Worm (Caenorhabditis elegans): Measurements from ENCODE around the gene trpp-6.

DNA sequence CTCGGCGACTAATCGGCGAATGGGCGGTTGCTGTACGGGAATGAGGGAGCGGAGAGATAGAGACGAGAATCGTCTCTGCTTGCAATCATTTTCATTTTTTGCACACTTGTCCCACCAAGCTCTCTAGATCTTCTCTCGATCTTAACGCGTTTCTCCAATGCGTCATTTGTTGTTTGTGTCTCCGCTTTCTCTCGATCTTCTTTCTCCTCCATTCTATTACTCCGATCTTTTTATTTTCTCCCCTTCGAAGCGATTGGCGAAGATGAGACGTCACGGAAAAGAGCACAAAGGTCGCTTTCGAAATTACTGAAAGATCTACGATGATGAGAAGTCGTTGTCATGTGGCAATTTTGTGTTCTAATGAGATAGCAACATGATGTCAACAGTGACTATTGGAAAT, 33.0 kb upstream of the trpp-6 start:
- TF ChIP-seq egl-13 (tag; optimal IDR thresholded peaks at IDR 0.05) (no peak), mdl-1 (tag; optimal IDR thresholded peaks at IDR 0.05) (no peak), mep-1 (tag; optimal IDR thresholded peaks at IDR 0.05) (peak; percentile 29), dpl-1 (GFP tag; optimal IDR thresholded peaks at IDR 0.05) (no peak), nhr-76 (tag; optimal IDR thresholded peaks at IDR 0.05) (no peak)
